Fruit fly (Drosophila melanogaster) whole organism: ENCODE data around the gene CG15047.

Experiments
- EcR ChIP-seq, 2 experiments: fragments of >200 bp; optimal IDR thresholded peaks; 2 replicates each; lab custom pipeline; 2017; ENCODE audit warnings: missing biosample characterization in 2 of 2, missing genetic modification characterization in 2 of 2, missing genetic modification reagents in 2 of 2
- pan ChIP-seq: fragments of >200 bp; optimal IDR thresholded peaks from 2 replicates; lab custom pipeline; 2017
- psq ChIP-seq: fragments of >200 bp; optimal IDR thresholded peaks from 2 replicates; lab custom pipeline; 2017

DNA sequence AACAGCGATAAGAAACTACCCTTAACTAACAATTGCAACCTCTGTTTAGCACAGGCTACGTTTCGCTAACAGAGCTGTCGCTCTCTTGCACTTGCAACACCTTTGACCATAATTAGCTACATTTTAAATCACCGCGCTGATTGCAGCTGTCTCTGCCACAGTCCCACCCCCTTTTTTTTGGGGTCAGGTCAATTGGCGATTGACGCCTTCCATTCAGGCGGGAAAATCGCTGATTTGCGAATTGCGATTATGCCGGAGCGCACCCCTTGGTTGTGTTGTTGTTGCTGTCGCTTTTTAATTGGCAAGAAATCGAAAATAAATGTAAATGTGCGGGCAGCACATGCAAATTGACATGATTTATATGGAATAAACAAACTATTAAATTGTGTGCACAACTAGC is 14.8 kb downstream of the CG15047 start:
- TF ChIP-seq psq (lab: Kevin White, UChicago) (no peak), EcR (GFP tag; optimal IDR thresholded peaks at IDR 0.05; lab: Kevin White, UChicago) (no peak), pan (lab: Kevin White, UChicago) (no peak)
